Worm (Caenorhabditis elegans) whole organism, L2 larva: ENCODE measurements around the gene Y32B12A.5.
"Not testable (repeated sequence)": the region's sequence is repeated elsewhere in the genome, so short reads cannot be mapped to it uniquely, and the experiment has no call there.

Experiments
- C34F6.9 ChIP-seq: fragments of 150-350 bp; optimal IDR thresholded peaks from 2 replicates; lab custom pipeline; 2014; ENCODE audit warnings: missing biosample characterization, missing genetic modification characterization
- Y55F3AM.14 ChIP-seq: fragments of 200-800 bp; sonication (Bioruptor generic); optimal IDR thresholded peaks from 2 replicates; lab custom pipeline; 2018; ENCODE audit warnings: mild to moderate bottlenecking, missing genetic modification characterization, missing compliant biosample characterization
- ZK546.5 ChIP-seq: sonication (generic microtip); optimal IDR thresholded peaks from 2 replicates; lab custom pipeline; 2017; ENCODE audit warnings: missing biosample characterization, missing genetic modification characterization
- alr-1 ChIP-seq: fragments of 150-350 bp; optimal IDR thresholded peaks from 2 replicates; lab custom pipeline; 2014; ENCODE audit warnings: missing biosample characterization, missing genetic modification characterization
- aly-2 ChIP-seq: fragments of 150-350 bp; optimal IDR thresholded peaks from 2 replicates; lab custom pipeline; 2014; ENCODE audit warnings: missing biosample characterization, missing genetic modification characterization
- blmp-1 ChIP-seq: sonication (generic microtip); optimal IDR thresholded peaks from 2 replicates; lab custom pipeline; 2017; ENCODE audit warnings: missing genetic modification characterization, mild to moderate bottlenecking, missing compliant biosample characterization, antibody characterized with exemption, moderate library complexity; ENCODE audit not compliant: insufficient read depth
- ceh-16 ChIP-seq: fragments of 150-350 bp; optimal IDR thresholded peaks from 2 replicates; lab custom pipeline; 2014; ENCODE audit warnings: missing biosample characterization, missing genetic modification characterization
- crh-2 ChIP-seq: sonication (generic microtip); optimal IDR thresholded peaks from 2 replicates; lab custom pipeline; 2017; ENCODE audit warnings: missing biosample characterization, missing genetic modification characterization
- dmd-4 ChIP-seq: sonication (generic microtip); optimal IDR thresholded peaks from 2 replicates; lab custom pipeline; 2017; ENCODE audit warnings: missing biosample characterization, missing genetic modification characterization
- egl-27 ChIP-seq: sonication (generic microtip); optimal IDR thresholded peaks from 3 replicates; lab custom pipeline; 2017; ENCODE audit warnings: missing biosample characterization, missing genetic modification reagents, missing genetic modification characterization
- fos-1 ChIP-seq: fragments of 150-350 bp; optimal IDR thresholded peaks from 2 replicates; lab custom pipeline; 2014; ENCODE audit warnings: missing biosample characterization, missing genetic modification characterization
- gmeb-1 ChIP-seq: fragments of 150-350 bp; optimal IDR thresholded peaks from 2 replicates; lab custom pipeline; 2014; ENCODE audit warnings: missing biosample characterization, missing genetic modification characterization
- lin-11 ChIP-seq: fragments of 150-350 bp; sonication (generic microtip); optimal IDR thresholded peaks from 2 replicates; lab custom pipeline; 2014; ENCODE audit warnings: missing biosample characterization, missing genetic modification characterization, inconsistent platforms, mixed read lengths
- lin-13 ChIP-seq: fragments of 150-350 bp; optimal IDR thresholded peaks from 2 replicates; lab custom pipeline; 2014; ENCODE audit warnings: missing biosample characterization, missing genetic modification reagents, missing genetic modification characterization
- lin-39 ChIP-seq: fragments of 150-350 bp; optimal IDR thresholded peaks from 2 replicates; lab custom pipeline; 2014; ENCODE audit warnings: missing biosample characterization, missing genetic modification reagents, missing genetic modification characterization
- lsy-2 ChIP-seq, 2 experiments: fragments of 150-350 bp in 1 of 2; sonication (generic microtip) in 1 of 2; optimal IDR thresholded peaks; 2 replicates each; lab custom pipeline; 2014 to 2017; ENCODE audit warnings: missing biosample characterization in 2 of 2, missing genetic modification characterization in 2 of 2
- mab-5 ChIP-seq: fragments of 150-350 bp; optimal IDR thresholded peaks from 2 replicates; lab custom pipeline; 2014; ENCODE audit warnings: missing biosample characterization, missing genetic modification characterization
- mdl-1 ChIP-seq, 2 experiments: fragments of 150-350 bp in 1 of 2; sonication (generic microtip) in 1 of 2; optimal IDR thresholded peaks; 2 replicates each; lab custom pipeline; 2017; ENCODE audit warnings: missing biosample characterization in 2 of 2, missing genetic modification characterization in 2 of 2
- nhr-10 ChIP-seq: sonication (generic microtip); optimal IDR thresholded peaks from 2 replicates; lab custom pipeline; 2017; ENCODE audit warnings: missing biosample characterization, missing genetic modification characterization
- nhr-12 ChIP-seq: fragments of 150-350 bp; optimal IDR thresholded peaks from 2 replicates; lab custom pipeline; 2014; ENCODE audit warnings: missing biosample characterization, missing genetic modification characterization
- nhr-129 ChIP-seq: fragments of 150-350 bp; optimal IDR thresholded peaks from 2 replicates; lab custom pipeline; 2014; ENCODE audit warnings: missing biosample characterization, missing genetic modification characterization
- nhr-21 ChIP-seq: fragments of 150-350 bp; optimal IDR thresholded peaks from 2 replicates; lab custom pipeline; 2014; ENCODE audit warnings: missing biosample characterization, missing genetic modification characterization
- nhr-23 ChIP-seq: fragments of 150-350 bp; optimal IDR thresholded peaks from 2 replicates; lab custom pipeline; 2014; ENCODE audit warnings: missing biosample characterization, missing genetic modification reagents, missing genetic modification characterization
- nhr-237 ChIP-seq: fragments of 150-350 bp; optimal IDR thresholded peaks from 2 replicates; lab custom pipeline; 2014; ENCODE audit warnings: missing biosample characterization, missing genetic modification characterization
- nhr-25 ChIP-seq: fragments of 150-350 bp; sonication (generic microtip); optimal IDR thresholded peaks from 3 replicates; lab custom pipeline; 2014; ENCODE audit warnings: missing biosample characterization, missing genetic modification characterization
- nhr-6 ChIP-seq: fragments of 150-350 bp; optimal IDR thresholded peaks from 2 replicates; lab custom pipeline; 2014; ENCODE audit warnings: missing biosample characterization, missing genetic modification characterization
- nhr-77 ChIP-seq: fragments of 150-350 bp; optimal IDR thresholded peaks from 2 replicates; lab custom pipeline; 2014; ENCODE audit warnings: missing biosample characterization, missing genetic modification characterization
- peb-1 ChIP-seq: fragments of 150-350 bp; optimal IDR thresholded peaks from 2 replicates; lab custom pipeline; 2014; ENCODE audit warnings: missing biosample characterization, missing genetic modification characterization
- skn-1 ChIP-seq: sonication (generic microtip); optimal IDR thresholded peaks from 2 replicates; lab custom pipeline; 2017; ENCODE audit warnings: missing biosample characterization, missing genetic modification characterization
- sma-3 ChIP-seq: sonication (generic microtip); optimal IDR thresholded peaks from 2 replicates; lab custom pipeline; 2016; ENCODE audit warnings: missing genetic modification reagents, missing genetic modification characterization, missing compliant biosample characterization
- unc-55 ChIP-seq: fragments of 150-350 bp; sonication (generic microtip); optimal IDR thresholded peaks from 3 replicates; lab custom pipeline; 2014; ENCODE audit warnings: missing biosample characterization, missing genetic modification reagents, missing genetic modification characterization
- unc-62 ChIP-seq: fragments of 150-350 bp; optimal IDR thresholded peaks from 2 replicates; lab custom pipeline; 2014; ENCODE audit warnings: missing biosample characterization, missing genetic modification reagents, missing genetic modification characterization
- zag-1 ChIP-seq: fragments of 150-350 bp; optimal IDR thresholded peaks from 2 replicates; lab custom pipeline; 2014; ENCODE audit warnings: missing biosample characterization, missing genetic modification characterization
- ztf-11 ChIP-seq: sonication (generic microtip); optimal IDR thresholded peaks from 2 replicates; lab custom pipeline; 2017; ENCODE audit warnings: missing biosample characterization, missing genetic modification characterization

The Y32B12A.5 gene

ce11 chrV:16526858-16527257 lies 39.5 kb upstream of the Y32B12A.5 start, which contains the start of gene F36D3.8:
F36D3.8 (plus strand) TSS chrV:16527158.
- TF ChIP-seq crh-2 (tag; lab: Kevin White, UChicago) (no peak), unc-55 (no peak), lin-13 (GFP tag; lab: Kevin White, UChicago) (no peak), lin-11 (tag; lab: Kevin White, UChicago) (no peak), gmeb-1 (tag; lab: Kevin White, UChicago) (no peak), alr-1 (tag; lab: Kevin White, UChicago) (no peak), nhr-25 (tag; lab: Kevin White, UChicago) (no peak), nhr-23 (tag; lab: Kevin White, UChicago) (no peak), aly-2 (tag; lab: Kevin White, UChicago) (no peak), blmp-1 (no peak), dmd-4 (tag; lab: Kevin White, UChicago) (no peak), ZK546.5 (tag; lab: Kevin White, UChicago) (no peak), nhr-10 (tag; lab: Kevin White, UChicago) (no peak), mab-5 (tag; lab: Kevin White, UChicago) (no peak), nhr-12 (no peak), Y55F3AM.14 (no peak), egl-27 (tag; lab: Kevin White, UChicago) (no peak), peb-1 (no peak), unc-62 (no peak), skn-1 (tag; lab: Kevin White, UChicago) (no peak)

ce11 chrV:16522242-16522641 lies 34.9 kb upstream of the Y32B12A.5 start, which contains the start of gene srw-34:
srw-34 (minus strand) TSS chrV:16522342.
- TF ChIP-seq egl-27 (tag; lab: Kevin White, UChicago) = no peak
- no peak for TF ChIP-seq sma-3 (GFP tag; lab: Kevin White, UChicago)
- no peak for TF ChIP-seq nhr-6 (tag; lab: Kevin White, UChicago)
- TF ChIP-seq mdl-1 (tag; optimal IDR thresholded peaks at IDR 0.05; lab: Kevin White, UChicago) = no peak
- TF ChIP-seq nhr-21 (tag; lab: Kevin White, UChicago) = no peak
- no peak for TF ChIP-seq ztf-11 (tag; lab: Kevin White, UChicago)
- TF ChIP-seq, all 48 proteins: peak for 0

- TF ChIP-seq ceh-16 (tag; lab: Kevin White, UChicago) = no peak
- no peak for TF ChIP-seq dmd-4 (tag; lab: Kevin White, UChicago)
- no peak for TF ChIP-seq lsy-2 (tag; optimal IDR thresholded peaks at IDR 0.05; lab: Kevin White, UChicago)
- no peak for TF ChIP-seq nhr-237 (tag; lab: Kevin White, UChicago)
- no peak for TF ChIP-seq nhr-129 (tag; lab: Kevin White, UChicago)
- TF ChIP-seq lin-39 (tag; lab: Kevin White, UChicago) = no peak
- TF ChIP-seq nhr-25 (tag; lab: Kevin White, UChicago) = no peak
- TF ChIP-seq nhr-77 (tag; lab: Kevin White, UChicago) = no peak
- no peak for TF ChIP-seq C34F6.9
- TF ChIP-seq mab-5 (tag; lab: Kevin White, UChicago) = no peak
Observed at ce11 chrV:16517619-16518018, 30.2 kb upstream of the Y32B12A.5 start, which contains the start of gene F36D3.4. F36D3.4 (minus strand) TSS chrV:16517719.

- TF ChIP-seq zag-1, ceh-16, dmd-4 (tag; lab: Kevin White, UChicago): not testable (repeated sequence)
Observed at ce11 chrV:16515140-16515539, 27.8 kb upstream of the Y32B12A.5 start, which contains the start of gene F36D3.5. F36D3.5 (minus strand) TSS chrV:16515240.

- TF ChIP-seq Y55F3AM.14 (no peak), fos-1 (tag; lab: Kevin White, UChicago) (peak; percentile 25)
Observed at ce11 chrV:16508667-16509066, 21.3 kb upstream of the Y32B12A.5 start, which contains the start of gene srr-3. srr-3 (minus strand) TSS chrV:16508767.
